Worm (Caenorhabditis elegans) whole organism, L1 larva: ENCODE measurements around the gene F35D11.3.

Experiments
- C16A3.4 ChIP-seq: fragments of 150-350 bp; optimal IDR thresholded peaks from 2 replicates; lab custom pipeline; 2014; ENCODE audit warnings: missing biosample characterization, missing genetic modification characterization
- Y116A8C.19 ChIP-seq: sonication (generic microtip); optimal IDR thresholded peaks from 2 replicates; lab custom pipeline; 2016; ENCODE audit warnings: missing compliant biosample characterization, missing genetic modification characterization, borderline replicate concordance
- alr-1 ChIP-seq: fragments of 200-800 bp; sonication (Bioruptor generic); optimal IDR thresholded peaks from 2 replicates; lab custom pipeline; 2018; ENCODE audit warnings: borderline replicate concordance, mild to moderate bottlenecking, missing genetic modification characterization, missing compliant biosample characterization
- blmp-1 ChIP-seq: fragments of 150-350 bp; optimal IDR thresholded peaks from 2 replicates; lab custom pipeline; 2014; ENCODE audit warnings: missing biosample characterization, missing genetic modification characterization
- ceh-8 ChIP-seq: fragments of 200-800 bp; sonication (Bioruptor generic); optimal IDR thresholded peaks from 2 replicates; lab custom pipeline; 2018; ENCODE audit warnings: mild to moderate bottlenecking, missing genetic modification characterization, moderate library complexity, missing compliant biosample characterization
- ceh-82 ChIP-seq, 3 experiments: fragments of 150-350 bp in 1 of 3; sonication (generic microtip) in 2 of 3; optimal IDR thresholded peaks; 2 replicates each; lab custom pipeline; 2014 to 2017; ENCODE audit warnings: missing biosample characterization in 3 of 3, missing genetic modification characterization in 3 of 3
- dsc-1 ChIP-seq: sonication (generic microtip); optimal IDR thresholded peaks from 2 replicates; lab custom pipeline; 2016; ENCODE audit warnings: mild to moderate bottlenecking, missing genetic modification characterization, missing compliant biosample characterization
- efl-1 ChIP-seq, 4 experiments: fragments of 150-350 bp; optimal IDR thresholded peaks in 3 of 4; peaks in 1 of 4; 1 replicate in 1 of 4; 2 replicates in 3 of 4; lab custom pipeline; 2014; ENCODE audit warnings: missing biosample characterization in 2 of 4, missing genetic modification characterization in 2 of 4, missing genetic modification reagents in 2 of 4
- elt-2 ChIP-seq: sonication (generic microtip); optimal IDR thresholded peaks from 2 replicates; lab custom pipeline; 2016; ENCODE audit warnings: missing genetic modification characterization, mild to moderate bottlenecking, inconsistent platforms, missing compliant biosample characterization, missing genetic modification reagents
- elt-3 ChIP-seq, 6 experiments: fragments of 150-350 bp in 1 of 6; sonication (generic microtip); optimal IDR thresholded peaks; 2 replicates each; lab custom pipeline; 2017 to 2018; ENCODE audit warnings: missing biosample characterization in 6 of 6, missing genetic modification characterization in 6 of 6, inconsistent platforms in 1 of 6
- fkh-10 ChIP-seq: sonication (generic microtip); optimal IDR thresholded peaks from 2 replicates; lab custom pipeline; 2017; ENCODE audit warnings: missing biosample characterization, missing genetic modification reagents, missing genetic modification characterization
- fkh-8 ChIP-seq: sonication (generic microtip); optimal IDR thresholded peaks from 2 replicates; lab custom pipeline; 2016; ENCODE audit warnings: mild to moderate bottlenecking, missing genetic modification characterization, missing compliant biosample characterization
- isw-1 ChIP-seq: fragments of 200-800 bp; sonication (Bioruptor generic); IDR thresholded peaks from 2 replicates; pipeline ENCODE4 v1.3.6; 2022; ENCODE audit warnings: missing genetic modification characterization, missing compliant biosample characterization
- lin-14 ChIP-seq: fragments of 200-800 bp; sonication (Bioruptor generic); optimal IDR thresholded peaks from 2 replicates; lab custom pipeline; 2018; ENCODE audit warnings: mild to moderate bottlenecking, missing genetic modification characterization, moderate library complexity, missing compliant biosample characterization
- lin-39 ChIP-seq: fragments of 150-350 bp; optimal IDR thresholded peaks from 2 replicates; lab custom pipeline; 2014; ENCODE audit warnings: missing biosample characterization, missing genetic modification reagents, missing genetic modification characterization
- lir-3 ChIP-seq: sonication (generic microtip); optimal IDR thresholded peaks from 2 replicates; lab custom pipeline; 2016; ENCODE audit warnings: mild to moderate bottlenecking, missing genetic modification characterization, moderate library complexity, missing compliant biosample characterization; ENCODE audit not compliant: poor library complexity
- lsy-2 ChIP-seq, 2 experiments: fragments of 150-350 bp; optimal IDR thresholded peaks; 2 replicates each; lab custom pipeline; 2014; ENCODE audit warnings: missing biosample characterization in 2 of 2, missing genetic modification characterization in 2 of 2
- nhr-19 ChIP-seq: fragments of 200-800 bp; sonication (Bioruptor generic); conservative IDR thresholded peaks from 2 replicates; pipeline ENCODE4 v1.3.6; 2022; ENCODE audit warnings: missing genetic modification characterization, missing compliant biosample characterization
- nhr-20 ChIP-seq: sonication (generic microtip); optimal IDR thresholded peaks from 2 replicates; lab custom pipeline; 2016; ENCODE audit warnings: mild to moderate bottlenecking, missing genetic modification characterization, missing compliant biosample characterization
- nhr-28 ChIP-seq: fragments of 150-350 bp; optimal IDR thresholded peaks from 2 replicates; lab custom pipeline; 2014; ENCODE audit warnings: missing biosample characterization, missing genetic modification characterization
- nhr-47 ChIP-seq: sonication (generic microtip); optimal IDR thresholded peaks from 2 replicates; lab custom pipeline; 2016; ENCODE audit warnings: mild to moderate bottlenecking, missing genetic modification characterization, moderate library complexity, missing compliant biosample characterization
- nhr-77 ChIP-seq: fragments of 150-350 bp; optimal IDR thresholded peaks from 2 replicates; lab custom pipeline; 2014; ENCODE audit warnings: missing biosample characterization, missing genetic modification characterization
- nhr-85 ChIP-seq: sonication (generic microtip); peaks from one replicate; lab custom pipeline; 2016; ENCODE audit warnings: missing genetic modification characterization, inconsistent platforms, missing compliant biosample characterization
- pqm-1 ChIP-seq: sonication (generic microtip); optimal IDR thresholded peaks from 3 replicates; lab custom pipeline; 2017; ENCODE audit warnings: missing biosample characterization, missing genetic modification characterization
- rnt-1 ChIP-seq: sonication (generic microtip); optimal IDR thresholded peaks from 2 replicates; lab custom pipeline; 2016; ENCODE audit warnings: mild to moderate bottlenecking, missing genetic modification characterization, moderate library complexity, missing compliant biosample characterization
- snu-23 ChIP-seq: sonication (generic microtip); optimal IDR thresholded peaks from 2 replicates; lab custom pipeline; 2016; ENCODE audit warnings: missing genetic modification characterization, missing compliant biosample characterization
- sup-37 ChIP-seq: fragments of 200-800 bp; sonication (Bioruptor generic); optimal IDR thresholded peaks from 2 replicates; lab custom pipeline; 2018; ENCODE audit warnings: mild to moderate bottlenecking, missing genetic modification characterization, missing compliant biosample characterization
- swsn-7 ChIP-seq: sonication (generic microtip); optimal IDR thresholded peaks from 2 replicates; lab custom pipeline; 2016; ENCODE audit warnings: missing genetic modification characterization, missing compliant biosample characterization
- unc-30 ChIP-seq: sonication (generic microtip); optimal IDR thresholded peaks from 2 replicates; lab custom pipeline; 2017; ENCODE audit warnings: missing biosample characterization, missing genetic modification characterization
- unc-86 ChIP-seq: sonication (generic microtip); optimal IDR thresholded peaks from 2 replicates; lab custom pipeline; 2016; ENCODE audit warnings: missing genetic modification characterization, missing compliant biosample characterization
- xbp-1 ChIP-seq: sonication (generic microtip); optimal IDR thresholded peaks from 2 replicates; lab custom pipeline; 2016; ENCODE audit warnings: missing genetic modification characterization, missing compliant biosample characterization
- zip-4 ChIP-seq: fragments of 200-800 bp; sonication (Bioruptor generic); optimal IDR thresholded peaks from 2 replicates; lab custom pipeline; 2018; ENCODE audit warnings: mild to moderate bottlenecking, missing genetic modification characterization, moderate library complexity, missing compliant biosample characterization
- ztf-4 ChIP-seq: fragments of 150-350 bp; optimal IDR thresholded peaks from 2 replicates; lab custom pipeline; 2014; ENCODE audit warnings: missing biosample characterization, missing genetic modification characterization

The F35D11.3 gene

ce11 chrII:4608073-4608472 lies at the start of gene F35D11.3:
TSS of gene F35D11.3 (plus strand) at chrII:4608372.
- TF ChIP-seq lin-14 (GFP tag; lab: Kevin White, UChicago) (peak; percentile 17), fkh-10 (GFP tag; lab: Kevin White, UChicago) (peak; percentile 87), xbp-1 (tag; lab: Kevin White, UChicago) (no peak)

ce11 chrII:4560068-4560467 lies 48.1 kb upstream of the F35D11.3 start, which contains the start of gene M03A1.8:
TSS of gene M03A1.8 (plus strand) at chrII:4560336.
- TF ChIP-seq lin-14 (GFP tag; lab: Kevin White, UChicago) (peak; percentile 26), lsy-2 (tag; optimal IDR thresholded peaks at IDR 0.05; lab: Kevin White, UChicago) (no peak), unc-86 (tag; lab: Kevin White, UChicago) (no peak), nhr-85 (tag; lab: Kevin White, UChicago) (peak; percentile 83), blmp-1 (tag; lab: Kevin White, UChicago) (peak; percentile 35), nhr-20 (tag; lab: Kevin White, UChicago) (peak; percentile 19), lir-3 (tag; lab: Kevin White, UChicago) (no peak), snu-23 (GFP tag; lab: Kevin White, UChicago) (peak; percentile 4), rnt-1 (tag; lab: Kevin White, UChicago) (peak; percentile 10), nhr-47 (no peak)

ce11 chrII:4562503-4563000 lies 45.6 kb upstream of the F35D11.3 start, which contains the start of gene dao-2:
TSS of gene dao-2 (plus strand) at chrII:4562950.
- TF ChIP-seq nhr-28 (no peak), alr-1 (tag; lab: Kevin White, UChicago) (no peak), C16A3.4 (tag; lab: Kevin White, UChicago) (no peak), elt-3 (tag; optimal IDR thresholded peaks at IDR 0.05; lab: Kevin White, UChicago) (peak in 2 of 6 experiments; percentile 50 to 60), efl-1 (optimal IDR thresholded peaks at IDR 0.05; lab: Kevin White, UChicago) (no peak), efl-1 (GFP tag; optimal IDR thresholded peaks at IDR 0.05 in 1 of 2; lab: Kevin White, UChicago) (peak in 1 of 2 experiments; percentile 59), unc-86 (tag; lab: Kevin White, UChicago) (no peak), unc-30 (tag; lab: Kevin White, UChicago) (no peak), blmp-1 (tag; lab: Kevin White, UChicago) (peak; percentile 68)

- TF ChIP-seq C16A3.4 (tag; lab: Kevin White, UChicago) (no peak), elt-2 (peak; percentile 39)
Measured at ce11 chrII:4565205-4565604, 43.0 kb upstream of the F35D11.3 start.

ce11 chrII:4566237-4566636 lies 41.9 kb upstream of the F35D11.3 start:
- no peak for TF ChIP-seq fkh-8
- TF ChIP-seq Y116A8C.19, result no peak
- TF ChIP-seq ztf-4 (tag; lab: Kevin White, UChicago), result no peak
- no peak for TF ChIP-seq nhr-77 (tag; lab: Kevin White, UChicago)
- TF ChIP-seq sup-37 (GFP tag; lab: Kevin White, UChicago), result no peak
- TF ChIP-seq lir-3 (tag; lab: Kevin White, UChicago), result no peak
- no peak for TF ChIP-seq lin-39 (tag; lab: Kevin White, UChicago)
- TF ChIP-seq zip-4 (GFP tag; lab: Kevin White, UChicago), result no peak
- TF ChIP-seq swsn-7 (tag; lab: Kevin White, UChicago), result no peak
- no peak for TF ChIP-seq ceh-8
- TF ChIP-seq ceh-82 (tag; optimal IDR thresholded peaks at IDR 0.05; lab: Kevin White, UChicago), result no peak
- no peak for TF ChIP-seq nhr-19 (GFP tag; lab: Robert Waterston, UW)
- no peak for TF ChIP-seq lin-14 (GFP tag; lab: Kevin White, UChicago)
- no peak for TF ChIP-seq dsc-1
- no peak for TF ChIP-seq pqm-1 (tag; lab: Kevin White, UChicago)
- TF ChIP-seq isw-1 (GFP tag; lab: Robert Waterston, UW), result no peak
